Worm (Caenorhabditis elegans): ENCODE measurements around the gene W05E10.2.

Gene W05E10.2

DNA sequence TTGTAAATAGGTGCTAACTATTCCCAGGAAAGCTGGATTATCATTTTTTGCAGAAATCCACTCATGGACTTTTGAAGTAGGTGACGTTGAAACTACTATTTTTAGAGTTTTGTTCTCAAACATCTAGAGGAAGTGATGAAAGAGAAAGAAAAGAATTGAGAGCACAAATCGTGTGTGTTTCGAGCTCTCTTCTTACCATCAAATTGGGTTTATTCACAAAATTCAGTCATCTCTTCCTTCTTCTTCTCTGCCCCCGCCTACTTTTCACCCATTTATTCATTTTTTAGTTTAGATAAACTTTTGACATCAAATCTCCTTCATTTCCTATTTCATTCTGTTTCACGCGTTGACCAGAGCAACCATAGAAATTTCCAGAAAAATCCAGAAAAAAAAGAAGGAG is at the start of gene W05E10.2:
TSS of gene W05E10.2 (plus strand) at position 301 of the 400 bp plus-strand sequence.
- TF ChIP-seq W03F9.2 (tag; optimal IDR thresholded peaks at IDR 0.05) (no peak), him-1 (tag; optimal IDR thresholded peaks at IDR 0.05) (no peak), dao-5 (tag; optimal IDR thresholded peaks at IDR 0.05) (no peak)

DNA sequence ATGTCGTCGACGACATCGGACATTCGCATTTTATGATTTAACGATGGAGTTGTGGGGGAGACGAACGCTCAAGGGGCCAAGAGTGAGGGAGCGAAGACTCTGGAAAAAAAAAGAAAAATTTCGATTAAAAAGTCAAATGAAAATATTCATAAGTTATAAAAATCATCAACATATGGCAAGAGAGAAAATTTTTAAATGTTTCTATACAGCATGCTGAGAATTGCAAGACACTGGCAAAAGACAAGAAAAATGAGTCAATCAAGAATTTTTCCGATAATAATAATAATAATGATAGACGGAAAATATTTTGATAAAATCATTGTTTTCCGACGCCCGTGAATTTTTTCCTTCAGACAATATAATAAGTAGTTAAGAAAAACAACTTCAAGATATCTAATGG is 49.8 kb upstream of the W05E10.2 start, which contains the start of gene sipa-1:
TSS of gene sipa-1 (minus strand) at position 101 of the 400 bp plus-strand sequence.
- TF ChIP-seq W03F9.2 (tag; optimal IDR thresholded peaks at IDR 0.05) (no peak), him-1 (tag; optimal IDR thresholded peaks at IDR 0.05) (no peak), dao-5 (tag; optimal IDR thresholded peaks at IDR 0.05) (no peak)

DNA sequence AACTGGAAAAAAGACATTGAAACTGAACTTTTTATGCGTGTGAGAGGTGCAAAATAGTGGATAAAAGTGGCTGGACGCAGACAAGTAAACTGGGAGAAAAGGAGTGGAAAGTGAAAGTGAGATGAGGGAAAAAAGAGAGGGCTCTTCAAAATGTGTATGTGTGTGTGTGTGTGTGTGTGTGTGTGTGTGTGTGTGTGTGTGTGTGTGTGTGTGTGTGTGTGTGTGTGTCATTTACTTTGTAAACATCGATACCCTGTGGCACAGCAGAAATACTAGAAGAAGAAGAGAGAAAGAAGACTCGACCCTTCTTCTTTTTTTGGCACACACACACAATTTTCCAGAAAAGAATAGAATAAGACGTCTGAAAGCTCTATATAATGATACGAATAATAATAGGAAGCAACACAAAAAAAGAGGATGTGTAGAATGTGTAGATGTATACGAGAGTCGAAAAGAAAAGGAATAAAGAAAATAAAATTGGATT is 48.3 kb upstream of the W05E10.2 start:
- no peak for TF ChIP-seq dao-5 (tag; optimal IDR thresholded peaks at IDR 0.05)
- no peak for TF ChIP-seq W03F9.2 (tag; optimal IDR thresholded peaks at IDR 0.05)
- no peak for TF ChIP-seq him-1 (tag; optimal IDR thresholded peaks at IDR 0.05)

DNA sequence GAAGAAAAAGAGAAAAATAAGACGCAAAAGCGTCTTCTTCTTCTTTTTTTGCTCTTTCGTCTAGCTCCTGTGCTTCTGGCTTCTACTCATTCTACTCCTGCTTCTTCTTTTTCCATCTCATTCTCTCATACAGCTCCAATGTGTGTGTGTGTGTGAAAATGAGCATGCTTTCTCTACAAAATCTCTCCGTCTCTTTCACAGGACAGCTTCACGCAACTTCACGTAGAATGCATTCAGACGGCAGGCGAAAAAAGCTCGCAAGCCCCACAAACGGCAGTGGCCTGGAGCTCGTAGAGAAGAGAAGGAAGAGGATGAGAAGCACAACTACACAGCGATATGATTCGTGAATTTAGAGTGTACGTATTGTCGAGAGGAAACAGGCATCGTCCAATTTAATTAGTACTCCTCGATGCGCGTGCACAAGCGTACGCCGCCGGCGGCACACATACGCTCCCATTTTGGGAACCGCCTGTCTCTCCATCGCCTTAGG is 45.6 kb upstream of the W05E10.2 start:
- TF ChIP-seq W03F9.2 (tag; optimal IDR thresholded peaks at IDR 0.05) (no peak), dao-5 (tag; optimal IDR thresholded peaks at IDR 0.05) (no peak), him-1 (tag; optimal IDR thresholded peaks at IDR 0.05) (peak; percentile 72)

DNA sequence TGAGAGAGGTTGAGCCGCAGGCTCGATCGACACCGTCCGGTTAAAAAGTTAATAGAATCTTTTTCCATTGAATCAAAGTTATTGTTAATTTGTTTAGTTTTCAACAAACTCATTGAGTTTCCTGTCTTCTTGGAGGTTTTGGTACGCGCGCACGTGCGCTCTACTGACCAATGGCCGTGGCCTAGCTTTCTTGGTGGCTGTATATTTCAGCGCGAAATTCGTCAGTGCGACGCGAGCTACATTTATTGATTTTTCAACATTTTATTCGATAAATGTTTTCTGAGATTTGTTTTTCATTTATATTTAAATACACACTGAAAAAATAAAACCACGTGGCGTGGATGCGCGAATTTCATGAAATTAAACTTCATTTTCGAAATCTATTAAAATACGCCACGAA is 42.8 kb upstream of the W05E10.2 start, which contains the start of gene bir-1:
TSS of gene bir-1 (plus strand) at position 312 of the 400 bp plus-strand sequence.
- TF ChIP-seq W03F9.2 (tag; optimal IDR thresholded peaks at IDR 0.05) (peak; percentile 34), dao-5 (tag; optimal IDR thresholded peaks at IDR 0.05) (no peak), him-1 (tag; optimal IDR thresholded peaks at IDR 0.05) (peak; percentile 44)

DNA sequence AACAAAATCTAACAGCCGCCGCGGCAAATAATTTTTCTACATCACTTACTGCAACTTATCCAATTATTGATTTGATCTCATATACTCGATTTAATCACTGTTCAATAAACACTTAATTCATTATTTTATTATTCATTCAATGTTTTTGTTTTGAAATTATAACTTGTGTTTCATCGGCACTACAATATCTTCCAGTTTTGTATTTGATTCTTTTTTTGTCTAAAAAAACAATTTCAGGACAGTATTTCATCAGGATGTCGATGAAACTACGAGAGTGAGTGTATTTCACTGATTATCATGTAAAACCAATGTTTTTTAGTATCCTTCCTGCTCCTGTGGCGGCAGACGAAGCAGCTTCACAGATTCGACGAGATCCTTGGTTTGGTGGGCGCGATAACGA is 41.7 kb upstream of the W05E10.2 start, which contains the start of gene skp-1:
TSS of gene skp-1 (plus strand) at position 238 of the 400 bp plus-strand sequence.
- TF ChIP-seq him-1 (tag; optimal IDR thresholded peaks at IDR 0.05) (no peak), W03F9.2 (tag; optimal IDR thresholded peaks at IDR 0.05) (no peak), dao-5 (tag; optimal IDR thresholded peaks at IDR 0.05) (no peak)

DNA sequence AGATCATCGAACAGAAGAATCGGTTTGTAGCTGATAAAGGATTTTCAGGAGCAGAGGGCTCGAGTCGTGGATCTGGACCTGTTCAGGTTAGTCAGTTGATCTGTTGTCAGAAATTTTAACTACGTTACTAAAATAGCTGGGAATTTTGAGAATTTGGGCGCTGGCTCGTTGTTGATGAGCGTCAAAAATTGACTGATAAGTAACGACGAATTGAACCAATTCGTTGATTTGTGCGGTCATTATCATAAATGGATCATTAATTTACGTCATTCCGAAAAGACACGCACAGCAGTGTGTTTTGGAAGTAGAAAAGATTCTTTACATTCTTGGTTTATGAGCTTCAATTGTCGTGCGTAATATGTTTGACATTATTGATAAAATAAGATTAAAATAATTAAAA is 39.2 kb upstream of the W05E10.2 start:
- TF ChIP-seq him-1 (tag; optimal IDR thresholded peaks at IDR 0.05) (no peak), W03F9.2 (tag; optimal IDR thresholded peaks at IDR 0.05) (no peak), dao-5 (tag; optimal IDR thresholded peaks at IDR 0.05) (no peak)

DNA sequence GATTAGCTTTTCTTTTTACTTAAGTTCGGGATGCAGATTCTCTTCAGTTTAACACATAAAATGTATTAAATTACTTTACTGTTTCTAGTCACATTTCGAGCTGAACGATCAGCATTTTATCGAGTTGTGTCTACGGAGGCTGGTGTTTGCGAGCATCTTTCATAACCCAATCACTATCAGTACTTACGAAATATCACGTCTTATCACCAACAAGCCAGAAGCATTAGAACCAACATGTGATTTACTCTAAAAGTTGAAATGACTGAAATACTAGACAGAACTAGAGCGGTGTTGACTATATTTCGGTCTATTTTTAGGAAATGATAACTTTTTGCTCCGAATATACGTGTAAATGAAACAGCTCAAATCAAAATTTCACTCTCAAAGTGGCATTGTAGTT is 38.5 kb upstream of the W05E10.2 start:
- TF ChIP-seq him-1 (tag; optimal IDR thresholded peaks at IDR 0.05) (no peak), dao-5 (tag; optimal IDR thresholded peaks at IDR 0.05) (no peak), W03F9.2 (tag; optimal IDR thresholded peaks at IDR 0.05) (no peak)

DNA sequence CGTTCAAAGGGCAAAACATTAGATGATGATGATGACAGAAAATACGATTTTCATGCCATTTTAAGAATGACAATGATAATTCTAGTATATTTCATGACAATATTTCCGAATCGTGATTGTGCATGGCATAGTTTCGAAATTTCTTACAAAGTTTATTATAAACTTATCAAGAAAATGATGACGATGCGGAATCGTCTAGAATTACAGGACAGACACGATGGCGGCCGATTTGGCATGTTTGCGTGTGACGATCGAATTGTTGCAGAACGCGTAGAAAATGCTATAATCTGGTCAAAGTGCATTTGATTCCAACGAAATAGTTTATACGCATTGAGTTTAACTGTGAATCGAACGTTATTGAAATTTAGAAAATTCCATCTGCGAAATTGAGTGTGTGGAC is 37.7 kb upstream of the W05E10.2 start:
- TF ChIP-seq dao-5 (tag; optimal IDR thresholded peaks at IDR 0.05) (no peak), W03F9.2 (tag; optimal IDR thresholded peaks at IDR 0.05) (no peak), him-1 (tag; optimal IDR thresholded peaks at IDR 0.05) (no peak)

DNA sequence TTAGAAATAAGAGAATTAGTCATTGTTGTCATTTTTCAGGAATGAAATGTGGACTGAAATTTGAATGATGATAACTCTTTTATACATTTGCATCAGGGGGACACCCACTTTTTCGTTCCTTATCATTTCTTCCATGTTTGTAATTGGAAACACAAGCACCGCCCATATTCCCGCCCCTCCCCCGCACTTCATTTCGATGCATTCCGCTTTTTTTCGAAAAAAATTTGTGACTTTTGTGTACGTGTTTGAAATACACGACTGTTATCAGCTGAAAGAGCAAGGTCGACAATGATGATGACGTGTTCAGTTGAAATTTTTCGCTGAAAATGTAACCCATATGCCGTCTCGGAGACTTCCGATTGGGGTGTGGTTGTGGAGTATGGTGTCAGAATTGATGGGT is 36.3 kb upstream of the W05E10.2 start, which contains the start of gene zip-10:
TSS of gene zip-10 (minus strand) at position 43 of the 400 bp plus-strand sequence.
- TF ChIP-seq W03F9.2 (tag; optimal IDR thresholded peaks at IDR 0.05): no peak
- no peak for TF ChIP-seq dao-5 (tag; optimal IDR thresholded peaks at IDR 0.05)
- no peak for TF ChIP-seq him-1 (tag; optimal IDR thresholded peaks at IDR 0.05)

DNA sequence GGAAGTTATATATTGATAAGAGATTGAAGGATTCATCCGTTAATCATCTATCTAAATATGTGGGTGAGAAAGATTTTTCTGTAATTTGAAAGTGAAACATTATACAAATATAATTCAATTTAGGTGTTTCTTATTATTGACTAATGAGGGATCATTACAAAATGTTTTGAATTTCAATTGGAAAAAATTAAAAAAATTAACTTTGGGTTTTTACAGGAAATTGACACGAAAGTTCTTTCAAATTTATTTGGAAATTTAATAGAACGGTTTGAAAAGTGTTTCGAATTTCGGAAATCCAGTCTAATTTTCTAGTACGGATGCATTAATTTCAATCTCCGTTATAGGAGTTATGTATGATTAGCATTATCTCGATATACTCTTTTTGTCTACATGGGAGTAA is 33.9 kb upstream of the W05E10.2 start:
- no peak for TF ChIP-seq dao-5 (tag; optimal IDR thresholded peaks at IDR 0.05)
- TF ChIP-seq him-1 (tag; optimal IDR thresholded peaks at IDR 0.05): no peak
- TF ChIP-seq W03F9.2 (tag; optimal IDR thresholded peaks at IDR 0.05): no peak

DNA sequence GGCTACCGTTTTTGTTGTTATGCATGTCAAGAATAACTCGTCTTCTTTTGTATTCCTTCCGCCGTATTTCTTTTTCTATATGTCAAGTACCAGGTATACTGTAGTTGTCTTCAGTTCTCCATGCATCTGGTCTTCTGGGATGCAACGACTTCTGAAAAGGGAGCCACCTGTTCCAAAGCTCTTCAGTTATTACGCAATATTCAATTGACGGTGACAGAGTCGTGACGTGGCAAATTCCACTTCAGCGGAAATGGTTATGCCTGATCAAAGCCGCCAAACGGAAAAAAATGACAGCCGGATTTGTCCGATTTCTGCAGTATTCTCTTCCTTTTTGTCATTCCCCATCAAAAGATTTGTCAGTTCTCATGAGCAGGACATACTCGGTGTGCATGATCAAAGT is 30.5 kb upstream of the W05E10.2 start:
- TF ChIP-seq W03F9.2 (tag; optimal IDR thresholded peaks at IDR 0.05): no peak
- TF ChIP-seq him-1 (tag; optimal IDR thresholded peaks at IDR 0.05): no peak
- no peak for TF ChIP-seq dao-5 (tag; optimal IDR thresholded peaks at IDR 0.05)

DNA sequence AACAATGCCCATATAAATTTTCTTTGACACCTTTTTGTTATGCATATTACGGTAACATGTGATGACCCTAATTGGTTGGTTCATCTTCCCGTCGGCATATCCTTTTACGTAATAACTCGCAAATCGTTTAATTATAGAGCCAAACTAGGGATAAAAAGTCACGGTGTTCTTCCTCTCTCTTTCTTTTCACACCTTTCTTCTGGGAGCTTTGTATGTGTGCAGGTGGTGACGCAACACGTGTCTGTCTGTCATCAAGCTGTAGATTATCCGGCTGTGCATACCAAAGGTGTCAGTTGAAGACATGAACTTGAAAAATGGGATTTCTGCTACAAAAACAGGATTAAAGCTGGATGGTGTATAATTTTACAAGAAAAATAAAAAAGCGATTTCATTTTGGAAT is 26.4 kb upstream of the W05E10.2 start:
- TF ChIP-seq dao-5 (tag; optimal IDR thresholded peaks at IDR 0.05) (no peak), him-1 (tag; optimal IDR thresholded peaks at IDR 0.05) (no peak), W03F9.2 (tag; optimal IDR thresholded peaks at IDR 0.05) (no peak)

DNA sequence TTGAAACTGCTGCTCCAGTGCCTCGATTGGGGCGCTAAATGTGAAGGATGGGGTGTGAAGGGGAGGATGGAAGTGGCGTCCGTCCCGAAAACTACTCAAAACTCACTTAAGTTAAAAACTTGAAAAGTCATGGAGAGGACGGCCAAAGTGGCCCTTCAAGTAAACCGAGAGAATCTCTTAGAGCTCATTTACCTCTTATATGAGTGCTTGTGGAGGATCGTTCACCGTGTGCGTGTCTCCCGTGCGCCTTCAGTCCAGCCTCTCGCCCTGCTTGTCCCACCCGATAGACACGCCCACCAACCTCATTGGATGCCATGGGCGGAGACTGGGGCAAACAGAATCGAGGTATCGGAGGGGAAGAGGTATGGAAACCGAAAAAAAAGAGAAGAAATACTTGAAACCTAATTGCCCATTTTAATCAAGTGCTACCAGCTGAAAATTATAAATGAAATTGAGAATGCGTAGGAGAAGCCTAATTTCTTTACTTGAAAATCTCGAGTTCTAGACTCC is 22.0 kb upstream of the W05E10.2 start, which contains the start of gene ceh-27:
TSS of gene ceh-27 (minus strand) at position 228 of the 510 bp plus-strand sequence.
- TF ChIP-seq dao-5 (tag; optimal IDR thresholded peaks at IDR 0.05) (no peak), him-1 (tag; optimal IDR thresholded peaks at IDR 0.05) (no peak), W03F9.2 (tag; optimal IDR thresholded peaks at IDR 0.05) (no peak)

DNA sequence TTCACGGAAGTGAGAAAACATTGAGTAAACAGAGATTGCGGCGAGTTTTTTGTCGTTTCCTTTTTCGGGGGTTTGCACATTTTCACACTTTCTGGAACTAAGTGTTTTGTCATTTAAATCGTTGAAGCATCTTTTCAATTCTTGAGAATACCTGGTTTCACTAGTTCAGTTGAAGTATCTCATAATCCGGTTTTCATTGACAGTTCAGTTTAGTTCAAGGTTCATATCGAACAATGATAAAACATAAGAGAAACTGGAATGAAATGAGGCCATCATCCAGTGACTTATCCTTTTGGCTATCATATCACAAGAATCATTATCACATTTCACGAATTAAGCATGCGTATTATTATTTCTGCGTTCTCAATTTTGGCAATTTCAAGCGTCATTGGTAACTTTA is 19.8 kb upstream of the W05E10.2 start, which contains the start of gene F46F3.3:
TSS of gene F46F3.3 (plus strand) at position 301 of the 400 bp plus-strand sequence.
- TF ChIP-seq him-1 (tag; optimal IDR thresholded peaks at IDR 0.05) (no peak), W03F9.2 (tag; optimal IDR thresholded peaks at IDR 0.05) (no peak), dao-5 (tag; optimal IDR thresholded peaks at IDR 0.05) (no peak)
